Fruit fly (Drosophila melanogaster) whole organism, embryonic: Measurements from ENCODE around the gene CG31344.

Experiments used
- BEAF-32 ChIP-seq: fragments of 200-800 bp; sonication (Bioruptor generic); optimal IDR thresholded peaks from 3 replicates; lab custom pipeline; 2017; ENCODE audit warnings: missing biosample characterization, missing genetic modification characterization, mild to moderate bottlenecking, moderate library complexity, missing genetic modification reagents
- Bteb2 ChIP-seq: fragments of 200-800 bp; sonication (Bioruptor generic); optimal IDR thresholded peaks from 2 replicates; lab custom pipeline; 2016; ENCODE audit warnings: missing biosample characterization, missing genetic modification characterization
- CG12744 ChIP-seq: fragments of 200-800 bp; sonication (Bioruptor generic); optimal IDR thresholded peaks from 2 replicates; lab custom pipeline; 2016; ENCODE audit warnings: missing biosample characterization, missing genetic modification characterization
- CG13123 ChIP-seq: fragments of 200-800 bp; sonication (Bioruptor generic); optimal IDR thresholded peaks from 2 replicates; lab custom pipeline; 2016; ENCODE audit warnings: missing biosample characterization, missing genetic modification characterization
- CG13424 ChIP-seq: fragments of 200-800 bp; sonication (Bioruptor generic); optimal IDR thresholded peaks from 2 replicates; lab custom pipeline; 2019; ENCODE audit warnings: missing biosample characterization, mild to moderate bottlenecking, missing genetic modification characterization, moderate library complexity
- CG1602 ChIP-seq: fragments of 200-800 bp; sonication (Bioruptor generic); optimal IDR thresholded peaks from 3 replicates; lab custom pipeline; 2016; ENCODE audit warnings: missing biosample characterization, missing genetic modification characterization
- CG16863 ChIP-seq: fragments of 200-800 bp; sonication (Bioruptor generic); optimal IDR thresholded peaks from 3 replicates; lab custom pipeline; 2016; ENCODE audit warnings: missing biosample characterization, missing genetic modification characterization
- CG17361 ChIP-seq: fragments of 200-800 bp; sonication (Bioruptor generic); IDR thresholded peaks from 3 replicates; pipeline ENCODE4 v1.3.6; 2022; ENCODE audit warnings: missing biosample characterization, missing genetic modification characterization
- CG17612 ChIP-seq: fragments of 200-800 bp; sonication (Bioruptor generic); IDR thresholded peaks from 2 replicates; pipeline ENCODE4 v1.3.6; 2022; ENCODE audit warnings: missing biosample characterization, missing genetic modification characterization
- CG18599 ChIP-seq: fragments of 200-800 bp; sonication (Bioruptor generic); optimal IDR thresholded peaks from 3 replicates; lab custom pipeline; 2017; ENCODE audit warnings: missing biosample characterization, missing genetic modification characterization, mild to moderate bottlenecking, moderate library complexity, missing genetic modification reagents
- CG2120 ChIP-seq: fragments of 200-800 bp; sonication (Bioruptor generic); optimal IDR thresholded peaks from 3 replicates; lab custom pipeline; 2016; ENCODE audit warnings: missing biosample characterization, missing genetic modification characterization
- CG2129 ChIP-seq: fragments of 200-800 bp; sonication (Bioruptor generic); IDR thresholded peaks from 2 replicates; pipeline ENCODE4 v1.3.6; 2022; ENCODE audit warnings: missing biosample characterization, missing genetic modification characterization; ENCODE audit not compliant: partially characterized antibody
- CG2889 ChIP-seq: fragments of 200-800 bp; sonication (Bioruptor generic); IDR thresholded peaks from 3 replicates; pipeline ENCODE4 v1.3.6; 2022; ENCODE audit warnings: missing biosample characterization, missing genetic modification characterization
- CG30020 ChIP-seq: fragments of 200-800 bp; optimal IDR thresholded peaks from 2 replicates; lab custom pipeline; 2019; ENCODE audit warnings: missing biosample characterization, mild to moderate bottlenecking, missing genetic modification characterization, moderate library complexity
- CG30431 ChIP-seq: fragments of 200-800 bp; sonication (Bioruptor generic); optimal IDR thresholded peaks from 2 replicates; lab custom pipeline; 2017; ENCODE audit warnings: missing biosample characterization, missing genetic modification characterization
- CG31224 ChIP-seq: fragments of 200-800 bp; sonication (Bioruptor generic); IDR thresholded peaks from 2 replicates; pipeline ENCODE4 v1.3.6; 2022; ENCODE audit warnings: missing biosample characterization, missing genetic modification characterization
- CG31365 ChIP-seq: fragments of 200-800 bp; sonication (Bioruptor generic); optimal IDR thresholded peaks from 2 replicates; lab custom pipeline; 2018; ENCODE audit warnings: missing biosample characterization, mild to moderate bottlenecking, missing genetic modification characterization
- CG32532 ChIP-seq: fragments of 200-800 bp; sonication (Bioruptor generic); IDR thresholded peaks from 2 replicates; pipeline ENCODE4 v1.3.6; 2022; ENCODE audit warnings: missing biosample characterization, missing genetic modification characterization
- CG3838 ChIP-seq: fragments of 200-800 bp; sonication (Bioruptor generic); optimal IDR thresholded peaks from 3 replicates; lab custom pipeline; 2016; ENCODE audit warnings: missing biosample characterization, missing genetic modification characterization
- CG43689 ChIP-seq: fragments of 200-800 bp; sonication (Bioruptor generic); IDR thresholded peaks from 2 replicates; pipeline ENCODE4 v1.3.6; 2022; ENCODE audit warnings: missing biosample characterization, missing genetic modification characterization
- CG7271 ChIP-seq: fragments of 200-800 bp; sonication (Bioruptor generic); optimal IDR thresholded peaks from 2 replicates; lab custom pipeline; 2018; ENCODE audit warnings: missing biosample characterization, mild to moderate bottlenecking, missing genetic modification characterization, moderate library complexity
- CG7786 ChIP-seq: fragments of 200-800 bp; sonication (Bioruptor generic); optimal IDR thresholded peaks from 2 replicates; lab custom pipeline; 2016; ENCODE audit warnings: missing biosample characterization, missing genetic modification characterization
- CG8359 ChIP-seq: fragments of 200-800 bp; sonication (Bioruptor generic); optimal IDR thresholded peaks from 2 replicates; lab custom pipeline; 2017; ENCODE audit warnings: missing biosample characterization, mild to moderate bottlenecking, missing genetic modification characterization, borderline replicate concordance
- CG9727 ChIP-seq: fragments of 200-800 bp; sonication (Bioruptor generic); optimal IDR thresholded peaks from 3 replicates; lab custom pipeline; 2017; ENCODE audit warnings: missing biosample characterization, mild to moderate bottlenecking, missing genetic modification characterization
- Dp ChIP-seq: fragments of 200-800 bp; sonication (Bioruptor generic); optimal IDR thresholded peaks from 2 replicates; lab custom pipeline; 2018; ENCODE audit warnings: missing biosample characterization, mild to moderate bottlenecking, missing genetic modification characterization, moderate library complexity
- Dref ChIP-seq: fragments of 200-800 bp; sonication (Bioruptor generic); IDR thresholded peaks from 2 replicates; pipeline ENCODE4 v1.3.6; 2022; ENCODE audit warnings: missing biosample characterization, missing genetic modification characterization
- E2f1 ChIP-seq: fragments of 200-800 bp; sonication (Bioruptor generic); IDR thresholded peaks from 2 replicates; pipeline ENCODE4 v1.3.6; 2022; ENCODE audit warnings: missing biosample characterization, missing genetic modification characterization
- HLH54F ChIP-seq: fragments of 200-800 bp; sonication (Bioruptor generic); optimal IDR thresholded peaks from 3 replicates; lab custom pipeline; 2016; ENCODE audit warnings: missing biosample characterization, missing genetic modification characterization
- HmgD ChIP-seq: fragments of 200-800 bp; sonication (Bioruptor generic); optimal IDR thresholded peaks from 3 replicates; lab custom pipeline; 2016; ENCODE audit warnings: missing biosample characterization, missing genetic modification characterization
- HmgZ ChIP-seq: fragments of 200-800 bp; sonication (Bioruptor generic); optimal IDR thresholded peaks from 2 replicates; lab custom pipeline; 2018; ENCODE audit warnings: missing biosample characterization, mild to moderate bottlenecking, missing genetic modification characterization
- Hmx ChIP-seq: fragments of 200-800 bp; sonication (Bioruptor generic); optimal IDR thresholded peaks from 2 replicates; lab custom pipeline; 2016; ENCODE audit warnings: missing biosample characterization, missing genetic modification characterization
- NC2β ChIP-seq: fragments of 200-800 bp; sonication (Bioruptor generic); optimal IDR thresholded peaks from 2 replicates; lab custom pipeline; 2016; ENCODE audit warnings: missing biosample characterization, missing genetic modification characterization
- Pdp1 ChIP-seq, 2 experiments: fragments of 200-800 bp; sonication (Bioruptor generic); optimal IDR thresholded peaks; 3 replicates each; lab custom pipeline; 2016; ENCODE audit warnings: missing biosample characterization in 2 of 2, missing genetic modification characterization in 2 of 2, mild to moderate bottlenecking in 1 of 2, moderate library complexity in 1 of 2
- Vsx1 ChIP-seq: fragments of 200-800 bp; sonication (Bioruptor generic); optimal IDR thresholded peaks from 2 replicates; lab custom pipeline; 2017; ENCODE audit warnings: missing biosample characterization, mild to moderate bottlenecking, missing genetic modification characterization, missing genetic modification reagents
- Xbp1 ChIP-seq: fragments of 200-800 bp; sonication (Bioruptor generic); optimal IDR thresholded peaks from 3 replicates; lab custom pipeline; 2016; ENCODE audit warnings: missing biosample characterization, mild to moderate bottlenecking, missing genetic modification characterization
- Xrp1 ChIP-seq: fragments of 200-800 bp; sonication (Bioruptor generic); IDR thresholded peaks from 2 replicates; pipeline ENCODE4 v1.3.6; 2022; ENCODE audit warnings: missing biosample characterization, missing genetic modification characterization
- al ChIP-seq: fragments of 200-800 bp; sonication (Bioruptor generic); IDR thresholded peaks from 2 replicates; pipeline ENCODE4 v1.3.6; 2022; ENCODE audit warnings: missing biosample characterization, missing genetic modification characterization
- ara ChIP-seq: fragments of 200-800 bp; sonication (Bioruptor generic); IDR thresholded peaks from 2 replicates; pipeline ENCODE4 v1.3.6; 2022; ENCODE audit warnings: missing biosample characterization, missing genetic modification characterization
- cad ChIP-seq: fragments of >200 bp; optimal IDR thresholded peaks from 2 replicates; lab custom pipeline; 2017; ENCODE audit warnings: missing biosample characterization, missing genetic modification characterization
- chif ChIP-seq, 2 experiments: fragments of 200-800 bp; sonication (Bioruptor generic); optimal IDR thresholded peaks; 3 replicates each; lab custom pipeline; 2016; ENCODE audit warnings: missing biosample characterization in 2 of 2, missing genetic modification characterization in 2 of 2
- emc ChIP-seq: fragments of 200-800 bp; sonication (Bioruptor generic); optimal IDR thresholded peaks from 2 replicates; lab custom pipeline; 2016; ENCODE audit warnings: missing biosample characterization, missing genetic modification characterization
- ftz-f1 ChIP-seq: fragments of 200-800 bp; sonication (Bioruptor generic); optimal IDR thresholded peaks from 2 replicates; lab custom pipeline; 2016; ENCODE audit warnings: missing biosample characterization, missing genetic modification characterization
- gcm ChIP-seq: fragments of 200-800 bp; sonication (Bioruptor generic); optimal IDR thresholded peaks from 2 replicates; lab custom pipeline; 2019; ENCODE audit warnings: missing biosample characterization, mild to moderate bottlenecking, missing genetic modification characterization, moderate library complexity
- gt ChIP-seq: fragments of 200-800 bp; sonication (Bioruptor generic); IDR thresholded peaks from 2 replicates; pipeline ENCODE4 v1.3.6; 2022; ENCODE audit warnings: missing biosample characterization, missing genetic modification characterization
- inv ChIP-seq: fragments of 200-800 bp; sonication (Bioruptor generic); IDR thresholded peaks from 2 replicates; pipeline ENCODE4 v1.3.6; 2022; ENCODE audit warnings: missing biosample characterization, missing genetic modification characterization; ENCODE audit not compliant: partially characterized antibody
- lmd ChIP-seq: fragments of 200-800 bp; sonication (Bioruptor generic); IDR thresholded peaks from 2 replicates; pipeline ENCODE4 v1.3.6; 2022; ENCODE audit warnings: missing biosample characterization, missing genetic modification characterization
- pb ChIP-seq: fragments of 200-800 bp; sonication (Bioruptor generic); optimal IDR thresholded peaks from 3 replicates; lab custom pipeline; 2016; ENCODE audit warnings: missing biosample characterization, missing genetic modification characterization
- pfk ChIP-seq: fragments of 200-800 bp; sonication (Bioruptor generic); optimal IDR thresholded peaks from 2 replicates; lab custom pipeline; 2018; ENCODE audit warnings: missing biosample characterization, mild to moderate bottlenecking, missing genetic modification characterization, moderate library complexity
- scrt ChIP-seq: fragments of 200-800 bp; sonication (Bioruptor generic); optimal IDR thresholded peaks from 2 replicates; lab custom pipeline; 2018; ENCODE audit warnings: missing biosample characterization, mild to moderate bottlenecking, missing genetic modification characterization, moderate library complexity
- sob ChIP-seq: fragments of 200-800 bp; sonication (Bioruptor generic); IDR thresholded peaks from 2 replicates; pipeline ENCODE4 v1.3.6; 2022; ENCODE audit warnings: missing biosample characterization, missing genetic modification characterization
- stc ChIP-seq: fragments of 200-800 bp; sonication (Bioruptor generic); IDR thresholded peaks from 2 replicates; pipeline ENCODE4 v1.3.6; 2022; ENCODE audit warnings: missing biosample characterization, missing genetic modification characterization
- wdn ChIP-seq: fragments of 200-800 bp; sonication (Bioruptor generic); IDR thresholded peaks from 2 replicates; pipeline ENCODE4 v1.3.6; 2022; ENCODE audit warnings: missing biosample characterization, missing genetic modification characterization

The CG31344 gene

DNA sequence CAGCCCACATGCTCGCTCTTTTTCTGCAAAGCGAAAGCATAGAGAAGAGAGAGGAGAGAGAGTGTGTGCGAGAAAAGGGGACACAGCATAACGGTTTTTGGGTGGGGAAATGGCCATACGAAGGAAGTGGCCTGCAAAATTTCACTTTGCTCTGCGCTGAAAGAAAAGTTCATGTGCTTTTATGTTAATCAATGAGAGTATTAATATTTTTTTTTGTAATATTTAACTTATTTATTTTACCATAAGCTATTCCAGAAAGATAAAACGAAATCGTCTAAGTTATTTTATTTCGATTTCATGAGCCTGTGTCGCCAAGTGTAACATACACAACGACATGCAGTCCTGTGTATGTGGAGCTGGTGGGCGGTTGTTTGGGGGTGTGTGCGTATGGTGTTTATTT is 25.3 kb upstream of the CG31344 start (continued):
- TF ChIP-seq CG30431 (GFP tag; lab: Kevin White, UChicago) (peak; percentile 18), stc (GFP tag; lab: Robert Waterston, UW) (peak; percentile 71), CG2120 (peak; percentile 81), scrt (GFP tag; lab: Kevin White, UChicago) (no peak), HmgZ (tag; lab: Kevin White, UChicago) (peak; percentile 67), ara (GFP tag; lab: Robert Waterston, UW) (peak; percentile 52), gcm (GFP tag; lab: Kevin White, UChicago) (no peak), CG43689 (0 out of 2 replicates have a peak, but pooled peaks have one; percentile 29), CG3838 (GFP tag; lab: Kevin White, UChicago) (no peak), E2f1 (peak; percentile 76), al (peak; percentile 57), HLH54F (GFP tag; lab: Kevin White, UChicago) (peak; percentile 32), HmgD (GFP tag; lab: Kevin White, UChicago) (no peak), Hmx (GFP tag; lab: Kevin White, UChicago) (no peak), Pdp1 (GFP tag; optimal IDR thresholded peaks at IDR 0.05; lab: Kevin White, UChicago) (no peak), Dref (GFP tag; lab: Robert Waterston, UW) (no peak), CG2889 (GFP tag; lab: Robert Waterston, UW) (0 out of 3 replicates have a peak, but pooled peaks have one; percentile 66), emc (no peak), CG18599 (GFP tag; lab: Kevin White, UChicago) (peak; percentile 94), pfk (GFP tag; lab: Kevin White, UChicago) (no peak), CG31224 (GFP tag; lab: Robert Waterston, UW) (peak; percentile 60), CG31365 (no peak), lmd (GFP tag; lab: Robert Waterston, UW) (peak; percentile 65), inv (GFP tag; lab: Robert Waterston, UW) (no peak), CG17612 (peak; percentile 52; the same call in 1 of the 2 replicates), sob (GFP tag; lab: Robert Waterston, UW) (peak; percentile 79), CG7271 (tag; lab: Kevin White, UChicago) (no peak), CG16863 (no peak), cad (GFP tag; lab: Kevin White, UChicago) (no peak), Bteb2 (GFP tag; lab: Kevin White, UChicago) (peak; percentile 9), NC2β (GFP tag; lab: Kevin White, UChicago) (no peak), pb (GFP tag; lab: Kevin White, UChicago) (no peak), ftz-f1 (GFP tag; lab: Kevin White, UChicago) (no peak), CG32532 (GFP tag; lab: Robert Waterston, UW) (peak; percentile 86), Xbp1 (GFP tag; lab: Kevin White, UChicago) (no peak), BEAF-32 (GFP tag; lab: Kevin White, UChicago) (no peak), CG17361 (GFP tag; lab: Robert Waterston, UW) (no peak), wdn (GFP tag; lab: Robert Waterston, UW) (peak; percentile 64; the same call in 1 of the 2 replicates), CG2129 (no peak), Xrp1 (GFP tag; lab: Robert Waterston, UW) (peak; percentile 81), gt (GFP tag; lab: Robert Waterston, UW) (0 out of 2 replicates have a peak, but pooled peaks have one; percentile 14), CG13424 (tag; lab: Kevin White, UChicago) (peak; percentile 76), CG13123 (GFP tag; lab: Kevin White, UChicago) (no peak), CG1602 (GFP tag; lab: Kevin White, UChicago) (no peak), Vsx1 (GFP tag; lab: Kevin White, UChicago) (no peak), CG12744 (GFP tag; lab: Kevin White, UChicago) (no peak), chif (GFP tag; optimal IDR thresholded peaks at IDR 0.05; lab: Kevin White, UChicago) (no peak), CG8359 (no peak), CG30020 (tag; lab: Kevin White, UChicago) (no peak), CG9727 (GFP tag; lab: Kevin White, UChicago) (peak; percentile 63), Dp (GFP tag; lab: Kevin White, UChicago) (no peak), CG7786 (GFP tag; lab: Kevin White, UChicago) (no peak)
